Worm (Caenorhabditis elegans) whole organism, L4 larva: ENCODE results near the gene sand-1.

Experiments
- F26F4.8 ChIP-seq: fragments of 200-800 bp; sonication (Bioruptor generic); conservative IDR thresholded peaks from 2 replicates; pipeline ENCODE4 v1.3.6; 2022; ENCODE audit warnings: missing genetic modification characterization, missing compliant biosample characterization
- F37D6.2 ChIP-seq: sonication (generic microtip); optimal IDR thresholded peaks from 2 replicates; lab custom pipeline; 2016; ENCODE audit warnings: mild to moderate bottlenecking, missing genetic modification characterization, missing compliant biosample characterization
- F49E8.2 ChIP-seq: sonication (generic microtip); optimal IDR thresholded peaks from 2 replicates; lab custom pipeline; 2016; ENCODE audit warnings: missing compliant biosample characterization, mild to moderate bottlenecking, missing genetic modification characterization, borderline replicate concordance
- T20F7.1 ChIP-seq: fragments of 200-800 bp; sonication (Bioruptor generic); optimal IDR thresholded peaks from 2 replicates; lab custom pipeline; 2018; ENCODE audit warnings: mild to moderate bottlenecking, missing genetic modification characterization, missing compliant biosample characterization
- T26A8.4 ChIP-seq: fragments of 200-800 bp; sonication (Bioruptor generic); IDR thresholded peaks from 2 replicates; pipeline ENCODE4 v1.3.6; 2022; ENCODE audit warnings: missing genetic modification characterization, missing compliant biosample characterization
- Y5F2A.4 ChIP-seq: fragments of 200-800 bp; sonication (Bioruptor generic); optimal IDR thresholded peaks from 2 replicates; lab custom pipeline; 2018; ENCODE audit warnings: mild to moderate bottlenecking, missing genetic modification characterization, missing compliant biosample characterization
- aha-1 ChIP-seq: fragments of 150-350 bp; peaks from one replicate; lab custom pipeline; 2014; ENCODE audit warnings: missing biosample characterization, missing genetic modification characterization
- aly-2 ChIP-seq: sonication (generic microtip); optimal IDR thresholded peaks from 2 replicates; lab custom pipeline; 2018; ENCODE audit warnings: missing biosample characterization, missing genetic modification characterization
- ama-1 ChIP-seq: fragments of 150-350 bp; optimal IDR thresholded peaks from 2 replicates; lab custom pipeline; 2014; ENCODE audit warnings: inconsistent platforms, mixed read lengths
- attf-4 ChIP-seq: sonication (generic microtip); optimal IDR thresholded peaks from 3 replicates; lab custom pipeline; 2017; ENCODE audit warnings: missing biosample characterization, missing genetic modification characterization
- ces-1 ChIP-seq: fragments of 150-350 bp; sonication (generic microtip); optimal IDR thresholded peaks from 4 replicates; lab custom pipeline; 2014; ENCODE audit warnings: missing biosample characterization, missing genetic modification reagents, missing genetic modification characterization
- daf-16 ChIP-seq, 3 experiments: sonication (generic microtip); optimal IDR thresholded peaks; 2 replicates each; lab custom pipeline; 2016 to 2017; ENCODE audit warnings: missing genetic modification characterization in 3 of 3, missing genetic modification reagents in 3 of 3, mild to moderate bottlenecking in 2 of 3, missing compliant biosample characterization in 2 of 3, missing biosample characterization in 1 of 3, moderate library complexity in 1 of 3
- dmd-9 ChIP-seq: fragments of 200-800 bp; sonication (Bioruptor generic); IDR thresholded peaks from 2 replicates; pipeline ENCODE4 v1.3.6; 2022; ENCODE audit warnings: missing genetic modification reagents, missing genetic modification characterization, missing compliant biosample characterization
- dpl-1 ChIP-seq: fragments of 150-350 bp; optimal IDR thresholded peaks from 2 replicates; lab custom pipeline; 2014; ENCODE audit warnings: missing biosample characterization, missing genetic modification reagents, missing genetic modification characterization
- dve-1 ChIP-seq: sonication (generic microtip); optimal IDR thresholded peaks from 2 replicates; lab custom pipeline; 2017; ENCODE audit warnings: antibody characterized with exemption, mild to moderate bottlenecking, missing genetic modification characterization, missing compliant biosample characterization; ENCODE audit not compliant: insufficient read depth
- fkh-10 ChIP-seq: fragments of 150-350 bp; optimal IDR thresholded peaks from 2 replicates; lab custom pipeline; 2014; ENCODE audit warnings: missing biosample characterization, missing genetic modification reagents, missing genetic modification characterization
- fos-1 ChIP-seq: fragments of 150-350 bp; optimal IDR thresholded peaks from 2 replicates; lab custom pipeline; 2014; ENCODE audit warnings: missing biosample characterization, missing genetic modification characterization
- hlh-11 ChIP-seq: fragments of 200-800 bp; sonication (Bioruptor generic); optimal IDR thresholded peaks from 2 replicates; lab custom pipeline; 2018; ENCODE audit warnings: mild to moderate bottlenecking, missing genetic modification characterization, missing compliant biosample characterization
- hlh-30 ChIP-seq: sonication (generic microtip); optimal IDR thresholded peaks from 2 replicates; lab custom pipeline; 2017; ENCODE audit warnings: antibody characterized with exemption, mild to moderate bottlenecking, missing genetic modification characterization, missing compliant biosample characterization; ENCODE audit not compliant: insufficient read depth
- hmg-1.1 ChIP-seq: fragments of 200-800 bp; sonication (Bioruptor generic); IDR thresholded peaks from 2 replicates; pipeline ENCODE4 v1.3.6; 2022; ENCODE audit warnings: missing genetic modification reagents, missing genetic modification characterization, missing compliant biosample characterization
- lim-7 ChIP-seq: fragments of 200-800 bp; sonication (Bioruptor generic); IDR thresholded peaks from 2 replicates; pipeline ENCODE4 v1.3.6; 2022; ENCODE audit warnings: missing genetic modification characterization, missing compliant biosample characterization
- lin-1 ChIP-seq: fragments of 200-800 bp; sonication (Bioruptor generic); IDR thresholded peaks from 2 replicates; pipeline ENCODE4 v1.3.6; 2022; ENCODE audit warnings: missing genetic modification reagents, missing genetic modification characterization, missing compliant biosample characterization
- lin-13 ChIP-seq: fragments of 150-350 bp; optimal IDR thresholded peaks from 2 replicates; lab custom pipeline; 2014; ENCODE audit warnings: missing biosample characterization, missing genetic modification reagents, missing genetic modification characterization
- lin-15B ChIP-seq: fragments of 150-350 bp; sonication (generic microtip); optimal IDR thresholded peaks from 3 replicates; lab custom pipeline; 2014; ENCODE audit warnings: missing biosample characterization, missing genetic modification characterization
- lin-38 ChIP-seq: fragments of 200-800 bp; sonication (Bioruptor generic); IDR thresholded peaks from 2 replicates; pipeline ENCODE4 v1.3.6; 2022; ENCODE audit warnings: missing genetic modification reagents, missing genetic modification characterization, missing compliant biosample characterization
- lsy-2 ChIP-seq, 2 experiments: fragments of 150-350 bp in 1 of 2; sonication (generic microtip) in 1 of 2; optimal IDR thresholded peaks; 2 replicates each; lab custom pipeline; 2014 to 2017; ENCODE audit warnings: missing biosample characterization in 2 of 2, missing genetic modification characterization in 2 of 2
- mdl-1 ChIP-seq, 2 experiments: fragments of 150-350 bp in 1 of 2; sonication (generic microtip) in 1 of 2; optimal IDR thresholded peaks; 2 replicates each; lab custom pipeline; 2014 to 2017; ENCODE audit warnings: missing biosample characterization in 2 of 2, missing genetic modification characterization in 2 of 2
- mdt-29 ChIP-seq: fragments of 200-800 bp; sonication (Bioruptor generic); IDR thresholded peaks from 2 replicates; pipeline ENCODE4 v1.3.6; 2022; ENCODE audit warnings: missing genetic modification reagents, missing genetic modification characterization, missing compliant biosample characterization
- mep-1 ChIP-seq: fragments of 150-350 bp; sonication (generic microtip); optimal IDR thresholded peaks from 3 replicates; lab custom pipeline; 2014; ENCODE audit warnings: missing biosample characterization, missing genetic modification characterization
- mes-2 ChIP-seq: sonication (generic microtip); optimal IDR thresholded peaks from 2 replicates; lab custom pipeline; 2016; ENCODE audit warnings: missing genotype, mild to moderate bottlenecking, missing genetic modification characterization, missing compliant biosample characterization; ENCODE audit not compliant: poor library complexity, severe bottlenecking
- mxl-3 ChIP-seq: fragments of 200-800 bp; sonication (Bioruptor generic); optimal IDR thresholded peaks from 2 replicates; lab custom pipeline; 2018; ENCODE audit warnings: mild to moderate bottlenecking, missing genetic modification characterization, missing compliant biosample characterization
- nhr-10 ChIP-seq: fragments of 150-350 bp; optimal IDR thresholded peaks from 2 replicates; lab custom pipeline; 2014; ENCODE audit warnings: missing biosample characterization, missing genetic modification characterization
- nhr-11 ChIP-seq: fragments of 150-350 bp; optimal IDR thresholded peaks from 2 replicates; lab custom pipeline; 2014; ENCODE audit warnings: missing biosample characterization, missing genetic modification characterization
- nhr-237 ChIP-seq: sonication (generic microtip); optimal IDR thresholded peaks from 2 replicates; lab custom pipeline; 2017; ENCODE audit warnings: missing biosample characterization, missing genetic modification characterization
- nhr-28 ChIP-seq: fragments of 150-350 bp; optimal IDR thresholded peaks from 2 replicates; lab custom pipeline; 2014; ENCODE audit warnings: missing biosample characterization, missing genetic modification characterization
- nhr-6 ChIP-seq: fragments of 150-350 bp; optimal IDR thresholded peaks from 2 replicates; lab custom pipeline; 2014; ENCODE audit warnings: missing biosample characterization, missing genetic modification characterization
- rbr-2 ChIP-seq: sonication (generic microtip); optimal IDR thresholded peaks from 2 replicates; lab custom pipeline; 2016; ENCODE audit warnings: missing genotype, missing genetic modification characterization, missing compliant biosample characterization
- set-16 ChIP-seq: fragments of 200-800 bp; sonication (Bioruptor generic); IDR thresholded peaks from 2 replicates; pipeline ENCODE4 v1.3.6; 2022; ENCODE audit warnings: missing genetic modification reagents, missing genetic modification characterization, missing compliant biosample characterization
- snpc-1.2 ChIP-seq: fragments of 200-800 bp; sonication (Bioruptor generic); IDR thresholded peaks from 2 replicates; pipeline ENCODE4 v1.3.6; 2022; ENCODE audit warnings: missing genetic modification reagents, missing genetic modification characterization, missing compliant biosample characterization
- spr-1 ChIP-seq: sonication (generic microtip); optimal IDR thresholded peaks from 2 replicates; lab custom pipeline; 2016; ENCODE audit warnings: mild to moderate bottlenecking, missing genetic modification characterization, missing compliant biosample characterization
- spr-3 ChIP-seq: fragments of 200-800 bp; sonication (Bioruptor generic); optimal IDR thresholded peaks from 2 replicates; lab custom pipeline; 2018; ENCODE audit warnings: mild to moderate bottlenecking, missing genetic modification characterization, missing compliant biosample characterization
- unc-62 ChIP-seq, 3 experiments: fragments of 150-350 bp in 1 of 3; sonication (generic microtip); optimal IDR thresholded peaks in 2 of 3; peaks in 1 of 3; 1 replicate in 1 of 3; 2 replicates in 2 of 3; lab custom pipeline; 2014 to 2017; ENCODE audit warnings: missing biosample characterization in 3 of 3, missing genetic modification characterization in 3 of 3, missing genetic modification reagents in 3 of 3, missing genotype in 1 of 3
- vab-7 ChIP-seq: fragments of 200-800 bp; sonication (Bioruptor generic); IDR thresholded peaks from 2 replicates; pipeline ENCODE4 v1.3.6; 2022; ENCODE audit warnings: missing genetic modification reagents, missing genetic modification characterization, missing compliant biosample characterization
- zag-1 ChIP-seq: fragments of 150-350 bp; optimal IDR thresholded peaks from 2 replicates; lab custom pipeline; 2014; ENCODE audit warnings: missing biosample characterization, missing genetic modification characterization
- zfp-3 ChIP-seq: fragments of 200-800 bp; sonication (Bioruptor generic); conservative IDR thresholded peaks from 2 replicates; pipeline ENCODE4 v1.3.6; 2022; ENCODE audit warnings: missing genetic modification reagents, missing genetic modification characterization, missing compliant biosample characterization

Gene sand-1

ce11 chrIV:5364135-5364609 lies 2.5 kb upstream of the sand-1 start, which contains the start of the genes hda-6 and F41H10.4 (continued):
- peak in 1 of 2 experiments; percentile 36 for TF ChIP-seq mdl-1 (tag; optimal IDR thresholded peaks at IDR 0.05; lab: Kevin White, UChicago)
- TF ChIP-seq fkh-10: no peak
- TF ChIP-seq zag-1 (tag; lab: Kevin White, UChicago): no peak
- TF ChIP-seq nhr-10 (tag; lab: Kevin White, UChicago): no peak
- peak; percentile 73; the same call in 1 of the 2 replicates for TF ChIP-seq dmd-9 (GFP tag; lab: Robert Waterston, UW)
- TF ChIP-seq T26A8.4 (GFP tag; lab: Robert Waterston, UW): peak; percentile 38; the same call in 1 of the 2 replicates
- TF ChIP-seq mdt-29 (GFP tag; lab: Robert Waterston, UW): no peak
- peak; percentile 96 for TF ChIP-seq hlh-30
- peak; percentile 79 for TF ChIP-seq lin-38 (GFP tag; lab: Robert Waterston, UW)
- TF ChIP-seq aly-2 (tag; lab: Kevin White, UChicago): no peak
- no peak for TF ChIP-seq F37D6.2
- no peak for TF ChIP-seq nhr-11
- peak; percentile 41 for TF ChIP-seq lin-15B (tag; lab: Kevin White, UChicago)
- TF ChIP-seq ama-1: no peak
- no peak for TF ChIP-seq hmg-1.1
- no peak for TF ChIP-seq F26F4.8
- peak; percentile 34 for TF ChIP-seq rbr-2 (tag; lab: Kevin White, UChicago)
- no peak for TF ChIP-seq Y5F2A.4 (GFP tag; lab: Kevin White, UChicago)
- no peak for TF ChIP-seq F49E8.2 (tag; lab: Kevin White, UChicago)
- peak; percentile 77 for TF ChIP-seq mep-1
- no peak for TF ChIP-seq lim-7
- peak; percentile 67; the same call in 1 of the 2 replicates for TF ChIP-seq snpc-1.2
- TF ChIP-seq spr-1 (tag; lab: Kevin White, UChicago): peak; percentile 18
- TF ChIP-seq fos-1 (tag; lab: Kevin White, UChicago): no peak
- TF ChIP-seq unc-62 (GFP tag; optimal IDR thresholded peaks at IDR 0.05 in 1 of 2; lab: Kevin White, UChicago): peak in 1 of 2 experiments; percentile 81
- TF ChIP-seq unc-62 (tag; optimal IDR thresholded peaks at IDR 0.05; lab: Kevin White, UChicago): no peak
- peak; percentile 89 for TF ChIP-seq dpl-1 (GFP tag; lab: Kevin White, UChicago)
- TF ChIP-seq set-16 (GFP tag; lab: Robert Waterston, UW): no peak

DNA sequence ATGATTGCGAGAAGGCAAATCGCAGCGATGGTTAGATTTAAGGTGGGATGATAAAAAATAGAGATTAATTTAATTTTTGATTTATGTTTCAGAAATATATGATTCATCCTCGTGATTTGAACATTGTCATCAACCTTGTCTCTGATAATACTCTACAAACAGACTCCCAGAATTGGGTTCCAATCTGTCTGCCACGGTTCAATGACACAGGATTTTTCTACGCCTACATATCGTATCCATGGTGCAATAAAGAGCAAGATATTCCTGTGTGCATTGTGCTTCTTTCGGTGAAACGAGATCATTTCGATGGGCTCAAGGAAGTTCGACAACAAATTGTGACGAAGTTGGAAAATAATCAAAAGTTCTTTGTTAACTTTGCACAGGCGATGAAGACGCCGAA lies 1.2 kb downstream of the sand-1 start:
- TF ChIP-seq attf-4 (tag; lab: Kevin White, UChicago): no peak
- no peak for TF ChIP-seq lin-13
- no peak for TF ChIP-seq ces-1 (GFP tag; lab: Kevin White, UChicago)
- no peak for TF ChIP-seq fos-1 (tag; lab: Kevin White, UChicago)
- TF ChIP-seq zfp-3 (GFP tag; lab: Robert Waterston, UW): no peak
- no peak for TF ChIP-seq aly-2 (tag; lab: Kevin White, UChicago)
- no peak for TF ChIP-seq vab-7
- TF ChIP-seq lim-7: no peak
- no peak for TF ChIP-seq nhr-237 (tag; lab: Kevin White, UChicago)
- TF ChIP-seq spr-3 (GFP tag; lab: Kevin White, UChicago): no peak

- peak; percentile 33 for TF ChIP-seq nhr-28 (tag; lab: Kevin White, UChicago)
- TF ChIP-seq mxl-3 (GFP tag; lab: Kevin White, UChicago): peak; percentile 43
- peak; percentile 35 for TF ChIP-seq mep-1
- peak; percentile 26 for TF ChIP-seq aha-1
- peak; percentile 58 for TF ChIP-seq nhr-6 (tag; lab: Kevin White, UChicago)
- peak; percentile 43 for TF ChIP-seq dpl-1 (GFP tag; lab: Kevin White, UChicago)
- TF ChIP-seq mdl-1 (tag; optimal IDR thresholded peaks at IDR 0.05; lab: Kevin White, UChicago): peak in 1 of 2 experiments; percentile 39
- peak; percentile 33 for TF ChIP-seq hlh-11 (tag; lab: Kevin White, UChicago)
- peak; percentile 49; the same call in 1 of the 2 replicates for TF ChIP-seq snpc-1.2
- peak; percentile 15 for TF ChIP-seq dve-1 (tag; lab: Kevin White, UChicago)
- TF ChIP-seq mes-2 (tag; lab: Kevin White, UChicago): peak; percentile 67
- TF ChIP-seq daf-16 (GFP tag; optimal IDR thresholded peaks at IDR 0.05; lab: Kevin White, UChicago): no peak
- TF ChIP-seq daf-16 (tag; optimal IDR thresholded peaks at IDR 0.05; lab: Kevin White, UChicago): peak; percentile 28
- TF ChIP-seq set-16 (GFP tag; lab: Robert Waterston, UW): peak; percentile 33; the same call in 1 of the 2 replicates
- TF ChIP-seq lin-13: no peak
- TF ChIP-seq zag-1 (tag; lab: Kevin White, UChicago): no peak
- peak; percentile 69 for TF ChIP-seq hlh-30
- 0 out of 2 replicates have a peak, but pooled peaks have one; percentile 33 for TF ChIP-seq T26A8.4 (GFP tag; lab: Robert Waterston, UW)
- TF ChIP-seq lsy-2 (tag; optimal IDR thresholded peaks at IDR 0.05; lab: Kevin White, UChicago): peak in 1 of 2 experiments; percentile 50
- no peak for TF ChIP-seq T20F7.1 (GFP tag; lab: Kevin White, UChicago)
- TF ChIP-seq rbr-2 (tag; lab: Kevin White, UChicago): peak; percentile 41
- 0 out of 2 replicates have a peak, but pooled peaks have one; percentile 47 for TF ChIP-seq lin-1 (GFP tag; lab: Robert Waterston, UW)
- peak; percentile 43 for TF ChIP-seq fkh-10
- TF ChIP-seq ama-1: peak; percentile 21
- no peak for TF ChIP-seq F26F4.8
- TF ChIP-seq hmg-1.1: peak; percentile 59; the same call in 1 of the 2 replicates
Observed at ce11 chrIV:5368860-5369259, 2.2 kb downstream of the sand-1 start.
